Worm (Caenorhabditis elegans): ENCODE data around the gene F58G6.7.

The F58G6.7 gene

DNA sequence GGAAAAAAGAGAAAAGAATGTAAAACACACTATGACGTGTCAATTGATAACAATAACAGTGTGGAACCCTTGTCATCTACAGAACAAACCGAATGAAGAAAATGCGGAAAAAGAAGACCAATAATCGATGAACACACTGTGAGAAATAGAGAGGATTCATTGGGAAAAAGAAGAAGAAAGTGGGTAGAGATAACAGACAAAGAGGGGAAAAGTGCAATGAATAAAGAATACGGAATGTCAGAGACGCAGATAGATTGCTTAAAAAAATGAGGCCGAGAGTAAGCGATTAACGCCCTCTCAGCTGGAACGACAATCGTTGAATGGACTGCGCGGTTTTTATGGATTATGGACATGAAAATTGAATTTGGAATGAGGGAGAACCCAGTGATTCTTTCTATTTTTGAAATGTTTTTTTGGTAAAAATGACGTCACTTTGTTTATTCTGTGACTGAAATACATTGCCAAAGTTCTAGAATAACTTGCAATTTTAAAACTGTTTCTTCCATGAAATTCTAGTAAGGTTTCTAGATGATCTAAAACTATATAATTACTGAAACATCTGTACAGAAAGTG is 6.2 kb upstream of the F58G6.7 start, which contains the start of gene amph-1:
TSS of gene amph-1 (minus strand) at position 85 of the 573 bp plus-strand sequence.
- no peak for TF ChIP-seq unc-39 (tag; optimal IDR thresholded peaks at IDR 0.05)
- no peak for TF ChIP-seq nhr-12 (tag; optimal IDR thresholded peaks at IDR 0.05)
- no peak for TF ChIP-seq nhr-23 (tag; optimal IDR thresholded peaks at IDR 0.05)
- no peak for TF ChIP-seq ztf-4 (tag; optimal IDR thresholded peaks at IDR 0.05)
- peak; percentile 1 for TF ChIP-seq sma-3 (GFP tag; optimal IDR thresholded peaks at IDR 0.05)
- no peak for TF ChIP-seq nhr-10 (tag; optimal IDR thresholded peaks at IDR 0.05)
- no peak for TF ChIP-seq zag-1 (tag; optimal IDR thresholded peaks at IDR 0.05)
- peak in 1 of 2 experiments; percentile 41 for TF ChIP-seq lsy-2 (tag; optimal IDR thresholded peaks at IDR 0.05)
- peak; percentile 31 for TF ChIP-seq nhr-129 (tag; optimal IDR thresholded peaks at IDR 0.05)
- TF ChIP-seq alr-1 (tag; optimal IDR thresholded peaks at IDR 0.05) = no peak
- no peak for TF ChIP-seq lin-39 (tag; optimal IDR thresholded peaks at IDR 0.05)
- TF ChIP-seq peb-1 (tag; optimal IDR thresholded peaks at IDR 0.05) = no peak
- peak; percentile 78 for TF ChIP-seq crh-2 (tag; optimal IDR thresholded peaks at IDR 0.05)
- TF ChIP-seq R02D3.7 (tag; optimal IDR thresholded peaks at IDR 0.05) = no peak
- no peak for TF ChIP-seq nhr-11 (tag; optimal IDR thresholded peaks at IDR 0.05)
- peak; percentile 54 for TF ChIP-seq fos-1 (tag; optimal IDR thresholded peaks at IDR 0.05)
- TF ChIP-seq sma-9 (GFP tag; optimal IDR thresholded peaks at IDR 0.05) = peak; percentile 51
- TF ChIP-seq sma-9 (tag; optimal IDR thresholded peaks at IDR 0.05) = no peak
- no peak for TF ChIP-seq ama-1 (optimal IDR thresholded peaks at IDR 0.05)
- TF ChIP-seq ceh-16 (tag; optimal IDR thresholded peaks at IDR 0.05) = no peak
- no peak for TF ChIP-seq elt-3 (tag; optimal IDR thresholded peaks at IDR 0.05)
- no peak for TF ChIP-seq dmd-4 (tag; optimal IDR thresholded peaks at IDR 0.05)
- TF ChIP-seq Y55F3AM.14 (GFP tag; optimal IDR thresholded peaks at IDR 0.05) = no peak
- TF ChIP-seq C34F6.9 (tag; optimal IDR thresholded peaks at IDR 0.05) = peak; percentile 81
- no peak for TF ChIP-seq gmeb-1 (tag; optimal IDR thresholded peaks at IDR 0.05)
- TF ChIP-seq skn-1 (tag; optimal IDR thresholded peaks at IDR 0.05) = no peak
- TF ChIP-seq unc-62 (GFP tag; optimal IDR thresholded peaks at IDR 0.05) = no peak
- TF ChIP-seq lin-11 (tag; optimal IDR thresholded peaks at IDR 0.05) = no peak
- no peak for TF ChIP-seq ztf-1 (GFP tag; conservative IDR thresholded peaks at IDR 0.05)
- TF ChIP-seq elt-1 (tag; optimal IDR thresholded peaks at IDR 0.05) = no peak
- TF ChIP-seq nhr-237 (tag; optimal IDR thresholded peaks at IDR 0.05) = no peak
- no peak for TF ChIP-seq mbf-1 (tag; optimal IDR thresholded peaks at IDR 0.05)
- TF ChIP-seq ZK546.5 (tag; optimal IDR thresholded peaks at IDR 0.05) = no peak
- TF ChIP-seq nhr-25 (tag; optimal IDR thresholded peaks at IDR 0.05) = no peak
- TF ChIP-seq F13H6.1 (tag; optimal IDR thresholded peaks at IDR 0.05) = peak; percentile 42
- peak; percentile 48 for TF ChIP-seq unc-55 (GFP tag; optimal IDR thresholded peaks at IDR 0.05)
- TF ChIP-seq egl-27 (tag; optimal IDR thresholded peaks at IDR 0.05) = no peak
- TF ChIP-seq ceh-82 (tag; optimal IDR thresholded peaks at IDR 0.05) = no peak
- TF ChIP-seq aly-2 (tag; optimal IDR thresholded peaks at IDR 0.05) = no peak
- TF ChIP-seq lin-13 (GFP tag; optimal IDR thresholded peaks at IDR 0.05) = no peak
- peak; percentile 2 for TF ChIP-seq nhr-21 (tag; optimal IDR thresholded peaks at IDR 0.05)
- peak; percentile 50 for TF ChIP-seq blmp-1 (tag; optimal IDR thresholded peaks at IDR 0.05; ENCODE audit: insufficient read depth)
- no peak for TF ChIP-seq nhr-6 (tag; optimal IDR thresholded peaks at IDR 0.05)
- no peak for TF ChIP-seq ztf-11 (tag; optimal IDR thresholded peaks at IDR 0.05)
- TF ChIP-seq mab-5 (tag; optimal IDR thresholded peaks at IDR 0.05) = no peak
- no peak for TF ChIP-seq mdl-1 (tag; optimal IDR thresholded peaks at IDR 0.05)
- no peak for TF ChIP-seq nhr-77 (tag; optimal IDR thresholded peaks at IDR 0.05)
- TF ChIP-seq sem-4 (tag; optimal IDR thresholded peaks at IDR 0.05) = no peak
- no peak for TF ChIP-seq snpc-4 (tag; optimal IDR thresholded peaks at IDR 0.05)
